Fruit fly (Drosophila melanogaster): ENCODE measurements around the gene CG15880.

- no peak for TF ChIP-seq EcR (GFP tag; optimal IDR thresholded peaks at IDR 0.05)
- no peak for TF ChIP-seq pan (optimal IDR thresholded peaks at IDR 0.05)
Observed at dm6 chr2L:826388-826787, 8.6 kb upstream of the CG15880 start.

Measured in whole organism.